Worm (Caenorhabditis elegans) whole organism, L2 larva: Measurements from ENCODE around the gene spe-29.

Source experiments
- ZK546.5 ChIP-seq: sonication (generic microtip); optimal IDR thresholded peaks from 2 replicates; lab custom pipeline; 2017; ENCODE audit warnings: missing biosample characterization, missing genetic modification characterization
- ama-1 ChIP-seq: fragments of 150-350 bp; optimal IDR thresholded peaks from 2 replicates; lab custom pipeline; 2018; ENCODE audit warnings: inconsistent platforms
- fos-1 ChIP-seq: fragments of 150-350 bp; optimal IDR thresholded peaks from 2 replicates; lab custom pipeline; 2014; ENCODE audit warnings: missing biosample characterization, missing genetic modification characterization
- lin-39 ChIP-seq: fragments of 150-350 bp; optimal IDR thresholded peaks from 2 replicates; lab custom pipeline; 2014; ENCODE audit warnings: missing biosample characterization, missing genetic modification reagents, missing genetic modification characterization

DNA sequence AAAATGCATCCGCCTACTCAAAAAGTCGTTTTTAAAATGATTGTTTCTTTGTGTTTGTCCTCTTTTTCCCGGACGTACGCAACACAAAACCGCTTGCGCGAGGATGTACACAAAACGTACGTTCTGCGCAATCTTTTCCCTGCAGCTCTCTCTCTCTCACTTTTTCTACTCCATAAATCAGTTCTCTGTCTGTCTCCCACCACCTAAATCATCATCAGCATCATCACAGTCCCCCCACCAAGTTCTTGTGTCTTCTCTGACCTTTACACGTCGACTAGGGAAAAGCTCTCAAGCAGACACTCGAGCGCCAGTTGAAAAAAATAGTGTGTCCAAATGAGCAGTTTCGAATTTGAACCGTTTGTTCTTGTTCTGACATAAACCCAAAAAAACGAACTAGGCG, 10.6 kb downstream of the spe-29 start:
- no peak for TF ChIP-seq fos-1
- TF ChIP-seq lin-39 (tag; lab: Kevin White, UChicago) = no peak
- no peak for TF ChIP-seq ama-1 (lab: Kevin White, UChicago)
- TF ChIP-seq ZK546.5 = no peak
